Worm (Caenorhabditis elegans) whole organism, L4 larva: ENCODE data around the gene plx-2.

Experiments
- F49E8.2 ChIP-seq: sonication (generic microtip); optimal IDR thresholded peaks from 2 replicates; lab custom pipeline; 2016; ENCODE audit warnings: missing compliant biosample characterization, mild to moderate bottlenecking, missing genetic modification characterization, borderline replicate concordance
- T26A8.4 ChIP-seq: fragments of 200-800 bp; sonication (Bioruptor generic); IDR thresholded peaks from 2 replicates; pipeline ENCODE4 v1.3.6; 2022; ENCODE audit warnings: missing genetic modification characterization, missing compliant biosample characterization
- Y105C5A.15 ChIP-seq: fragments of 200-800 bp; sonication (Bioruptor generic); IDR thresholded peaks from 2 replicates; pipeline ENCODE4 v1.3.6; 2022; ENCODE audit warnings: missing genetic modification characterization, missing compliant biosample characterization
- Y48G9A.11 ChIP-seq: fragments of 200-800 bp; sonication (Bioruptor generic); IDR thresholded peaks from 2 replicates; pipeline ENCODE4 v1.3.6; 2022; ENCODE audit warnings: missing genetic modification reagents, missing genetic modification characterization, missing compliant biosample characterization
- ZK337.2 ChIP-seq: fragments of 200-800 bp; sonication (Bioruptor generic); IDR thresholded peaks from 2 replicates; pipeline ENCODE4 v1.3.6; 2022; ENCODE audit warnings: missing genetic modification reagents, missing genetic modification characterization, missing compliant biosample characterization
- aha-1 ChIP-seq: fragments of 150-350 bp; peaks from one replicate; lab custom pipeline; 2014; ENCODE audit warnings: missing biosample characterization, missing genetic modification characterization
- aly-2 ChIP-seq: sonication (generic microtip); optimal IDR thresholded peaks from 2 replicates; lab custom pipeline; 2018; ENCODE audit warnings: missing biosample characterization, missing genetic modification characterization
- attf-4 ChIP-seq: sonication (generic microtip); optimal IDR thresholded peaks from 3 replicates; lab custom pipeline; 2017; ENCODE audit warnings: missing biosample characterization, missing genetic modification characterization
- ceh-20 ChIP-seq: fragments of 200-800 bp; sonication (Bioruptor generic); IDR thresholded peaks from 2 replicates; pipeline ENCODE4 v1.3.6; 2022; ENCODE audit warnings: missing genetic modification reagents, missing genetic modification characterization, missing compliant biosample characterization
- cey-2 ChIP-seq: sonication (generic microtip); optimal IDR thresholded peaks from 3 replicates; lab custom pipeline; 2017; ENCODE audit warnings: missing genetic modification characterization, mild to moderate bottlenecking, missing compliant biosample characterization, antibody characterized with exemption, borderline replicate concordance; ENCODE audit not compliant: insufficient read depth
- daf-12 ChIP-seq: fragments of 150-350 bp; optimal IDR thresholded peaks from 2 replicates; lab custom pipeline; 2014; ENCODE audit warnings: missing biosample characterization, missing genetic modification reagents, missing genetic modification characterization
- gei-8 ChIP-seq: fragments of 200-800 bp; sonication (Bioruptor generic); optimal IDR thresholded peaks from 2 replicates; lab custom pipeline; 2018; ENCODE audit warnings: mild to moderate bottlenecking, missing genetic modification characterization, missing compliant biosample characterization
- hlh-11 ChIP-seq: fragments of 200-800 bp; sonication (Bioruptor generic); optimal IDR thresholded peaks from 2 replicates; lab custom pipeline; 2018; ENCODE audit warnings: mild to moderate bottlenecking, missing genetic modification characterization, missing compliant biosample characterization
- lin-13 ChIP-seq: fragments of 150-350 bp; optimal IDR thresholded peaks from 2 replicates; lab custom pipeline; 2014; ENCODE audit warnings: missing biosample characterization, missing genetic modification reagents, missing genetic modification characterization
- lin-29 ChIP-seq: fragments of 200-800 bp; sonication (Bioruptor generic); IDR thresholded peaks from 2 replicates; pipeline ENCODE4 v1.3.6; 2022; ENCODE audit warnings: missing genetic modification reagents, missing genetic modification characterization, missing compliant biosample characterization
- lin-38 ChIP-seq: fragments of 200-800 bp; sonication (Bioruptor generic); IDR thresholded peaks from 2 replicates; pipeline ENCODE4 v1.3.6; 2022; ENCODE audit warnings: missing genetic modification reagents, missing genetic modification characterization, missing compliant biosample characterization
- lin-39 ChIP-seq: fragments of 150-350 bp; optimal IDR thresholded peaks from 2 replicates; lab custom pipeline; 2014; ENCODE audit warnings: missing biosample characterization, missing genetic modification reagents, missing genetic modification characterization
- mep-1 ChIP-seq: fragments of 150-350 bp; sonication (generic microtip); optimal IDR thresholded peaks from 3 replicates; lab custom pipeline; 2014; ENCODE audit warnings: missing biosample characterization, missing genetic modification characterization
- mxl-3 ChIP-seq: fragments of 200-800 bp; sonication (Bioruptor generic); optimal IDR thresholded peaks from 2 replicates; lab custom pipeline; 2018; ENCODE audit warnings: mild to moderate bottlenecking, missing genetic modification characterization, missing compliant biosample characterization
- nhr-102 ChIP-seq: sonication (generic microtip); optimal IDR thresholded peaks from 2 replicates; lab custom pipeline; 2016; ENCODE audit warnings: mild to moderate bottlenecking, missing genetic modification characterization, moderate library complexity, missing compliant biosample characterization
- nhr-11 ChIP-seq: fragments of 150-350 bp; optimal IDR thresholded peaks from 2 replicates; lab custom pipeline; 2014; ENCODE audit warnings: missing biosample characterization, missing genetic modification characterization
- nhr-237 ChIP-seq: sonication (generic microtip); optimal IDR thresholded peaks from 2 replicates; lab custom pipeline; 2017; ENCODE audit warnings: missing biosample characterization, missing genetic modification characterization
- nhr-28 ChIP-seq: fragments of 150-350 bp; optimal IDR thresholded peaks from 2 replicates; lab custom pipeline; 2014; ENCODE audit warnings: missing biosample characterization, missing genetic modification characterization
- nhr-48 ChIP-seq: sonication (generic microtip); optimal IDR thresholded peaks from 2 replicates; lab custom pipeline; 2016; ENCODE audit warnings: mild to moderate bottlenecking, missing genetic modification characterization, missing compliant biosample characterization
- nhr-76 ChIP-seq: fragments of 150-350 bp; optimal IDR thresholded peaks from 2 replicates; lab custom pipeline; 2014; ENCODE audit warnings: missing biosample characterization, missing genetic modification characterization
- nhr-77 ChIP-seq: fragments of 150-350 bp; optimal IDR thresholded peaks from 2 replicates; lab custom pipeline; 2014; ENCODE audit warnings: missing biosample characterization, missing genetic modification characterization
- php-3 ChIP-seq: fragments of 200-800 bp; sonication (Bioruptor generic); IDR thresholded peaks from 2 replicates; pipeline ENCODE4 v1.3.6; 2022; ENCODE audit warnings: missing genetic modification reagents, missing genetic modification characterization, missing compliant biosample characterization
- snpc-4 ChIP-seq: fragments of 150-350 bp; optimal IDR thresholded peaks from 2 replicates; lab custom pipeline; 2014; ENCODE audit warnings: missing biosample characterization, missing genetic modification characterization
- tra-1 ChIP-seq: fragments of 200-800 bp; sonication (Bioruptor generic); IDR thresholded peaks from 2 replicates; pipeline ENCODE4 v1.3.6; 2022; ENCODE audit warnings: missing genetic modification reagents, missing genetic modification characterization, missing compliant biosample characterization
- unc-62 ChIP-seq, 3 experiments: fragments of 150-350 bp in 1 of 3; sonication (generic microtip); optimal IDR thresholded peaks in 2 of 3; peaks in 1 of 3; 1 replicate in 1 of 3; 2 replicates in 2 of 3; lab custom pipeline; 2014 to 2017; ENCODE audit warnings: missing biosample characterization in 3 of 3, missing genetic modification characterization in 3 of 3, missing genetic modification reagents in 3 of 3, missing genotype in 1 of 3
- vab-7 ChIP-seq: fragments of 200-800 bp; sonication (Bioruptor generic); IDR thresholded peaks from 2 replicates; pipeline ENCODE4 v1.3.6; 2022; ENCODE audit warnings: missing genetic modification reagents, missing genetic modification characterization, missing compliant biosample characterization
- zfp-2 ChIP-seq: sonication (generic microtip); optimal IDR thresholded peaks from 2 replicates; lab custom pipeline; 2016; ENCODE audit warnings: mild to moderate bottlenecking, missing genetic modification characterization, missing compliant biosample characterization
- zip-11 ChIP-seq: fragments of 200-800 bp; sonication (Bioruptor generic); IDR thresholded peaks from 2 replicates; pipeline ENCODE4 v1.3.6; 2022; ENCODE audit warnings: missing genetic modification characterization, missing compliant biosample characterization
- zip-2 ChIP-seq: fragments of 150-350 bp; optimal IDR thresholded peaks from 2 replicates; lab custom pipeline; 2014; ENCODE audit warnings: missing biosample characterization, missing genetic modification characterization
- ztf-11 ChIP-seq: fragments of 150-350 bp; optimal IDR thresholded peaks from 2 replicates; lab custom pipeline; 2014; ENCODE audit warnings: missing biosample characterization, missing genetic modification characterization

Gene plx-2

DNA sequence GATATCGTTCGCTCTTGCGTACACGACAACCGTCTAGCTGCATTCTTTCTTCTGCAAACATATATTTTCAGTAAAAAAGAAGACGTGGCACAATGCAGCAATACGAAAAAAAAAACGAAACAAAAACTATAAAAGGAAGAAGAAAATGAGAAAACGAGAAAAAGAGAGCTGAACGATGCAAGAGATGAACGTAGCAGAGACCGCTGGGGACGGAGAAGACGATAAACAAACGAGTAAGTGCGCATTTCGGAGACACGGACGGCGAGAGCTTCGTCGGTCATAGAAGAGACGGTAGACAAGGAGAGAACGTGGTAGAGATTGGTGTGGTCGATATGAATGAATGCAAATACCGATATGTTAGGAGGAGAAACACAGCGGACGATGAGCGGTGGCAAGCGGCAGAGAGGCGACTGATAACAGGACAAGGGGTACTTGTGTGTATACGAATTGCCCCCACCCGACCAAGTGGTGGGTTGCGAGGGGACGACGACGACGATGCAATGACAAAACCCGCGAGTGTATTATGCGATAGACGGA is 13.3 kb upstream of the plx-2 start, which contains the start of gene K04B12.2 (continued):
- TF ChIP-seq nhr-28 (tag; lab: Kevin White, UChicago) (peak; percentile 79), lin-29 (GFP tag; lab: Robert Waterston, UW) (no peak), nhr-11 (tag; lab: Kevin White, UChicago) (peak; percentile 6), lin-13 (peak; percentile 19), snpc-4 (tag; lab: Kevin White, UChicago) (no peak), nhr-237 (tag; lab: Kevin White, UChicago) (no peak), tra-1 (0 out of 2 replicates have a peak, but pooled peaks have one; percentile 7), php-3 (GFP tag; lab: Robert Waterston, UW) (peak; percentile 35; the same call in 1 of the 2 replicates), gei-8 (GFP tag; lab: Kevin White, UChicago) (no peak), nhr-76 (no peak), aly-2 (tag; lab: Kevin White, UChicago) (no peak), zip-11 (no peak), nhr-102 (tag; lab: Kevin White, UChicago) (peak; percentile 43), Y48G9A.11 (no peak), daf-12 (no peak), ceh-20 (GFP tag; lab: Robert Waterston, UW) (no peak), mxl-3 (GFP tag; lab: Kevin White, UChicago) (peak; percentile 86), T26A8.4 (GFP tag; lab: Robert Waterston, UW) (peak; percentile 70), nhr-77 (tag; lab: Kevin White, UChicago) (peak; percentile 95), vab-7 (no peak), lin-39 (tag; lab: Kevin White, UChicago) (no peak), hlh-11 (tag; lab: Kevin White, UChicago) (peak; percentile 93), Y105C5A.15 (GFP tag; lab: Robert Waterston, UW) (no peak), ztf-11 (tag; lab: Kevin White, UChicago) (no peak), lin-38 (GFP tag; lab: Robert Waterston, UW) (peak; percentile 71), F49E8.2 (tag; lab: Kevin White, UChicago) (no peak), mep-1 (peak; percentile 85), zip-2 (tag; lab: Kevin White, UChicago) (no peak)
- TF ChIP-seq, all 104 proteins: peak for 41

- TF ChIP-seq unc-62 (GFP tag; optimal IDR thresholded peaks at IDR 0.05 in 1 of 2; lab: Kevin White, UChicago), result no peak
- no peak for TF ChIP-seq unc-62 (tag; optimal IDR thresholded peaks at IDR 0.05; lab: Kevin White, UChicago)
- TF ChIP-seq lin-38 (GFP tag; lab: Robert Waterston, UW), result no peak
- TF ChIP-seq gei-8 (GFP tag; lab: Kevin White, UChicago), result no peak
- TF ChIP-seq aha-1 (tag; lab: Kevin White, UChicago), result no peak
- no peak for TF ChIP-seq nhr-48 (tag; lab: Kevin White, UChicago)
Measured at ce11 chrII:14437116-14437515, 12.4 kb upstream of the plx-2 start.

DNA sequence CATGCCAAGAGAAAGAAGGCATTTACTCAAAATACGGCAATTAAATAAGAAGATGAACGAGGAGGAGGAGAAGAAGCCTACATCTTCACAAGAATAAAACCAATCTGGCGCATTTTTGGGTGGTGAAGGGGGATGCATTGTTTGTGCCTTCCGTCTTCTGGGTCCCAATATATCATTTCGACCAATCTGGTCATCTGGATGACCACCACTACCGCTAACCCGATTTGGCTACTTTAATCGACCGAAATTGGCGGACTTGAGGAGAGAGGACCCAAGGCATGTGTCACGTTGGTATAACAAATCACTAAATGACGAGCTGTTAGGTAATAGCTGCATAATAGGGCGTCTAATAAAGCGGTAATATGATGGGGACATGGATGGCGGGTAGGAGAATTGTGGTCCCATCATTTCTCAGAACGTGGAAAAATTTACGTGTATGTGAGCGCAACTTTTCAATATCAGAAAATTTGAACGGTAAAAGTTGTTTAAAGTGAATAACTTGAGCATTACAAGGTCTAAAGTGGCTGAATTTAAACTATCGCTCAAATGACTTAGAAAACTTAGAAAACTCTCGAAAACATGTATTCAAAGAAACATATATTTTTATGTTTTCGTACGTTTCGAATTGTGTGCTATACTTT is 9.1 kb upstream of the plx-2 start:
- TF ChIP-seq lin-39 (tag; lab: Kevin White, UChicago) (no peak), attf-4 (tag; lab: Kevin White, UChicago) (no peak), unc-62 (GFP tag; optimal IDR thresholded peaks at IDR 0.05 in 1 of 2; lab: Kevin White, UChicago) (peak in 1 of 2 experiments; percentile 91), unc-62 (tag; optimal IDR thresholded peaks at IDR 0.05; lab: Kevin White, UChicago) (no peak)

DNA sequence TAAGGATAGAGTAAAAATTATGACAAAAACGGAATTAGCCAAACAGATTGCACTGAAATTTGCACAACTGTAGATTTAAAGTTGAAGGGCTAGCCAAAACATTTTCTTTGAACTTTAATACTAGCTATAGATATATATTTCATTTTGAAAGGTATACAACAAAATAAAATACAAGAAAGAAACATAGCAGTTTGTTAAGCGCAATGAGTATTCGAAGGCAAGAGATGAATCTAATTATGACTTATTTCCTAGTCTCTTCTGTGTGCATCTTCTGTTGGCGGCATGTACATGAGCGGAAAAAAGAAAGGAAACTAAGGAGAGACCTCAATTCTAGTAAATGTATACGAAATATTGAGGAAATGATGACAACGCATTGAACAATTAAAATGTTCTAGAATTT is 7.4 kb upstream of the plx-2 start:
- TF ChIP-seq cey-2 (tag; lab: Kevin White, UChicago) (no peak), daf-12 (no peak), ZK337.2 (GFP tag; lab: Robert Waterston, UW) (no peak), zfp-2 (tag; lab: Kevin White, UChicago) (no peak)
